Worm (Caenorhabditis elegans) whole organism, L1 larva: ENCODE data around the gene Y37E11AL.3.

Experiments used
- F16B12.6 ChIP-seq: fragments of 150-350 bp; optimal IDR thresholded peaks from 2 replicates; lab custom pipeline; 2014; ENCODE audit warnings: missing biosample characterization, missing genetic modification characterization
- fkh-10 ChIP-seq: sonication (generic microtip); optimal IDR thresholded peaks from 2 replicates; lab custom pipeline; 2017; ENCODE audit warnings: missing biosample characterization, missing genetic modification reagents, missing genetic modification characterization
- lir-3 ChIP-seq: sonication (generic microtip); optimal IDR thresholded peaks from 2 replicates; lab custom pipeline; 2016; ENCODE audit warnings: mild to moderate bottlenecking, missing genetic modification characterization, moderate library complexity, missing compliant biosample characterization; ENCODE audit not compliant: poor library complexity
- lsy-2 ChIP-seq, 2 experiments: fragments of 150-350 bp; optimal IDR thresholded peaks; 2 replicates each; lab custom pipeline; 2014; ENCODE audit warnings: missing biosample characterization in 2 of 2, missing genetic modification characterization in 2 of 2
- mdl-1 ChIP-seq, 2 experiments: fragments of 150-350 bp; optimal IDR thresholded peaks; 2 replicates each; lab custom pipeline; 2014 to 2017; ENCODE audit warnings: missing biosample characterization in 2 of 2, missing genetic modification characterization in 2 of 2, inconsistent platforms in 1 of 2
- nhr-12 ChIP-seq: sonication (generic microtip); optimal IDR thresholded peaks from 2 replicates; lab custom pipeline; 2017; ENCODE audit warnings: missing biosample characterization, missing genetic modification characterization
- nhr-237 ChIP-seq: fragments of 150-350 bp; optimal IDR thresholded peaks from 2 replicates; lab custom pipeline; 2014; ENCODE audit warnings: missing biosample characterization, missing genetic modification characterization
- nhr-28 ChIP-seq: fragments of 150-350 bp; optimal IDR thresholded peaks from 2 replicates; lab custom pipeline; 2014; ENCODE audit warnings: missing biosample characterization, missing genetic modification characterization
- rnt-1 ChIP-seq: sonication (generic microtip); optimal IDR thresholded peaks from 2 replicates; lab custom pipeline; 2016; ENCODE audit warnings: mild to moderate bottlenecking, missing genetic modification characterization, moderate library complexity, missing compliant biosample characterization
- sptf-1 ChIP-seq: fragments of 150-350 bp; optimal IDR thresholded peaks from 2 replicates; lab custom pipeline; 2014; ENCODE audit warnings: missing biosample characterization, missing genetic modification characterization

ce11 chrIV:3686260-3686659 is 8.5 kb upstream of the Y37E11AL.3 start:
- TF ChIP-seq lir-3 (tag; lab: Kevin White, UChicago) (no peak), sptf-1 (tag; lab: Kevin White, UChicago) (no peak), lsy-2 (tag; optimal IDR thresholded peaks at IDR 0.05; lab: Kevin White, UChicago) (no peak), nhr-12 (tag; lab: Kevin White, UChicago) (no peak), F16B12.6 (tag; lab: Kevin White, UChicago) (no peak), nhr-28 (tag; lab: Kevin White, UChicago) (no peak), rnt-1 (tag; lab: Kevin White, UChicago) (no peak), fkh-10 (GFP tag; lab: Kevin White, UChicago) (no peak), mdl-1 (tag; optimal IDR thresholded peaks at IDR 0.05; lab: Kevin White, UChicago) (no peak), nhr-237 (tag; lab: Kevin White, UChicago) (no peak)
